Worm (Caenorhabditis elegans): ENCODE data around the gene flp-16.

flp-16 gene

DNA sequence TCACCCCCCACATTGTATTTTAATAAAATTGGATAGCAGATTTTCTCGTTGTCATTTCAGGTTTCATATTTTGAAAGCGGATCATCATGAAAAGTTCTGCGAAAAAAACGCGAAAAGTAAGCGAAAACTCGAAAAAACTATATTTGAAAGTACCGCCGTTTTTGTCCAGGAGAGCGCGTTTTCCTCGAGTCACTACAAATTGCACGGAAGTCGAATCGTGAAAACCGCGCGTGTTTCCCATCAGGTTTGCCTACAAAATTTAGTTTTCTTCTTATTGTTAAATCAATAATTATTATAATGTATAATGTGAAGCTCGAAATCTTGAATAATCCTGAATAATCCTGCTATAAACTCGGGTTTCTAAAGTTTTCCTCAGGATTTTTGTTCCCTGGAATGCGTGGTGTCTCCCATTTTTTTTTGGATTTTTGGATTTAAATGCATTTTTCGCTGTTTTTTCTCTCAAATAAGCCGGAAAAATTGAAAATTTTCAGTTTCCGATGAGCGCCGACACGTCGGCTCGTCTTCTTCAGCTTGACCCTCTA, 35.4 kb upstream of the flp-16 start, which contains the start of gene btf-1:
Gene btf-1 (plus strand): TSS at position 492 of the 542 bp plus-strand sequence.
- TF ChIP-seq xbp-1 (tag; optimal IDR thresholded peaks at IDR 0.05) (peak; percentile 86), ces-1 (GFP tag; optimal IDR thresholded peaks at IDR 0.05) (no peak), vab-15 (tag; optimal IDR thresholded peaks at IDR 0.05) (peak; percentile 48), nhr-237 (tag; optimal IDR thresholded peaks at IDR 0.05) (peak; percentile 50), fkh-8 (tag; optimal IDR thresholded peaks at IDR 0.05) (peak; percentile 94), lin-39 (tag; optimal IDR thresholded peaks at IDR 0.05) (peak; percentile 60), unc-86 (tag; optimal IDR thresholded peaks at IDR 0.05) (peak; percentile 82), efl-3 (GFP tag; optimal IDR thresholded peaks at IDR 0.05) (peak; percentile 52), isw-1 (GFP tag; IDR thresholded peaks at IDR 0.05) (peak; percentile 87), tbx-2 (tag; optimal IDR thresholded peaks at IDR 0.05) (peak; percentile 90), fkh-4 (tag; optimal IDR thresholded peaks at IDR 0.05; ENCODE audit: borderline replicate concordance) (peak; percentile 79), ztf-4 (tag; optimal IDR thresholded peaks at IDR 0.05) (peak; percentile 13), mef-2 (tag; optimal IDR thresholded peaks at IDR 0.05) (no peak), nhr-77 (tag; optimal IDR thresholded peaks at IDR 0.05) (peak; percentile 70), blmp-1 (tag; optimal IDR thresholded peaks at IDR 0.05) (peak; percentile 34), pax-3 (tag; optimal IDR thresholded peaks at IDR 0.05) (peak; percentile 97), mep-1 (tag; optimal IDR thresholded peaks at IDR 0.05) (peak; percentile 84), unc-98 (GFP tag; IDR thresholded peaks at IDR 0.05) (peak; percentile 87), mdl-1 (tag; optimal IDR thresholded peaks at IDR 0.05) (peak in 1 of 2 experiments; percentile 28), F16B12.6 (tag; optimal IDR thresholded peaks at IDR 0.05) (no peak), ceh-8 (GFP tag; optimal IDR thresholded peaks at IDR 0.05) (peak; percentile 84), tlp-1 (tag; optimal IDR thresholded peaks at IDR 0.05) (no peak), sptf-1 (tag; optimal IDR thresholded peaks at IDR 0.05) (no peak), elt-3 (tag; optimal IDR thresholded peaks at IDR 0.05) (peak in 2 of 6 experiments; percentile 49 to 74), mab-9 (GFP tag; IDR thresholded peaks at IDR 0.05) (peak; percentile 68; the same call in 1 of the 2 replicates), fos-1 (tag; optimal IDR thresholded peaks at IDR 0.05) (peak; percentile 73), ceh-90 (tag; optimal IDR thresholded peaks at IDR 0.05) (peak; percentile 79), nhr-84 (tag; optimal IDR thresholded peaks at IDR 0.05) (no peak), nhr-12 (tag; optimal IDR thresholded peaks at IDR 0.05) (no peak), Y116A8C.19 (tag; optimal IDR thresholded peaks at IDR 0.05; ENCODE audit: borderline replicate concordance) (peak; percentile 55), hlh-4 (tag; optimal IDR thresholded peaks at IDR 0.05) (peak; percentile 69), nhr-90 (tag; optimal IDR thresholded peaks at IDR 0.05; ENCODE audit: poor library complexity) (peak; percentile 94), snu-23 (GFP tag; optimal IDR thresholded peaks at IDR 0.05) (peak; percentile 85), unc-30 (tag; optimal IDR thresholded peaks at IDR 0.05) (no peak), lir-3 (tag; optimal IDR thresholded peaks at IDR 0.05; ENCODE audit: poor library complexity) (peak; percentile 84), rnt-1 (tag; optimal IDR thresholded peaks at IDR 0.05) (peak; percentile 88), egl-27 (tag; optimal IDR thresholded peaks at IDR 0.05) (peak in 1 of 2 experiments; percentile 12), C04F5.9 (tag; optimal IDR thresholded peaks at IDR 0.05) (peak; percentile 82), nhr-11 (tag; optimal IDR thresholded peaks at IDR 0.05) (no peak), unc-130 (tag; optimal IDR thresholded peaks at IDR 0.05) (no peak), snpc-4 (tag; optimal IDR thresholded peaks at IDR 0.05) (peak; percentile 64), sox-4 (tag; optimal IDR thresholded peaks at IDR 0.05) (peak; percentile 84), fkh-10 (GFP tag; optimal IDR thresholded peaks at IDR 0.05) (no peak), nhr-47 (tag; optimal IDR thresholded peaks at IDR 0.05) (peak; percentile 95), grh-1 (GFP tag; IDR thresholded peaks at IDR 0.05) (peak; percentile 74), lin-15B (tag; optimal IDR thresholded peaks at IDR 0.05) (peak; percentile 59), lin-35 (GFP tag; optimal IDR thresholded peaks at IDR 0.05) (peak; percentile 95 to 97), swsn-7 (tag; optimal IDR thresholded peaks at IDR 0.05) (peak; percentile 83), ama-1 (optimal IDR thresholded peaks at IDR 0.05) (peak; percentile 86), nhr-76 (tag; optimal IDR thresholded peaks at IDR 0.05) (no peak), nhr-19 (GFP tag; conservative IDR thresholded peaks at IDR 0.05) (peak; percentile 86), nhr-85 (tag) (peak; percentile 97), C16A3.4 (tag; optimal IDR thresholded peaks at IDR 0.05) (peak; percentile 83), lsy-2 (tag; optimal IDR thresholded peaks at IDR 0.05) (peak; percentile 74 to 84)

All from whole organism, L1 larva.